Fruit fly (Drosophila melanogaster) whole organism, embryonic: ENCODE data around the gene CG14618.

Experiments used
- Abd-B ChIP-seq: fragments of 200-800 bp; sonication (Bioruptor generic); optimal IDR thresholded peaks from 2 replicates; lab custom pipeline; 2018; ENCODE audit warnings: missing biosample characterization, mild to moderate bottlenecking, missing genetic modification characterization, moderate library complexity
- Bdp1 ChIP-seq: fragments of 200-800 bp; sonication (Bioruptor generic); optimal IDR thresholded peaks from 3 replicates; lab custom pipeline; 2016; ENCODE audit warnings: missing biosample characterization, missing genetic modification characterization
- CG10979 ChIP-seq: fragments of 200-800 bp; sonication (Bioruptor generic); optimal IDR thresholded peaks from 2 replicates; lab custom pipeline; 2018; ENCODE audit warnings: missing biosample characterization, mild to moderate bottlenecking, missing genetic modification characterization, moderate library complexity
- CG13287 ChIP-seq: fragments of 200-800 bp; sonication (Bioruptor generic); IDR thresholded peaks from 2 replicates; pipeline ENCODE4 v1.3.6; 2022; ENCODE audit warnings: missing biosample characterization, missing genetic modification characterization; ENCODE audit not compliant: partially characterized antibody
- CG13424 ChIP-seq: fragments of 200-800 bp; sonication (Bioruptor generic); optimal IDR thresholded peaks from 2 replicates; lab custom pipeline; 2019; ENCODE audit warnings: missing biosample characterization, mild to moderate bottlenecking, missing genetic modification characterization, moderate library complexity
- CG15514 ChIP-seq: fragments of 200-800 bp; sonication (Bioruptor generic); optimal IDR thresholded peaks from 3 replicates; lab custom pipeline; 2017; ENCODE audit warnings: missing biosample characterization, missing genetic modification characterization, mild to moderate bottlenecking, moderate library complexity, missing genetic modification reagents
- CG15696 ChIP-seq: fragments of 200-800 bp; sonication (Bioruptor generic); optimal IDR thresholded peaks from 2 replicates; lab custom pipeline; 2019; ENCODE audit warnings: missing biosample characterization, mild to moderate bottlenecking, missing genetic modification characterization, moderate library complexity
- CG17385 ChIP-seq: fragments of 200-800 bp; sonication (Bioruptor generic); optimal IDR thresholded peaks from 3 replicates; lab custom pipeline; 2018; ENCODE audit warnings: missing biosample characterization, mild to moderate bottlenecking, missing genetic modification characterization
- CG17568 ChIP-seq: fragments of 200-800 bp; sonication (Bioruptor generic); optimal IDR thresholded peaks from 2 replicates; lab custom pipeline; 2018; ENCODE audit warnings: missing biosample characterization, mild to moderate bottlenecking, missing genetic modification characterization, moderate library complexity
- CG17802 ChIP-seq: fragments of 200-800 bp; sonication (Bioruptor generic); optimal IDR thresholded peaks from 2 replicates; lab custom pipeline; 2018; ENCODE audit warnings: missing biosample characterization, mild to moderate bottlenecking, missing genetic modification characterization, moderate library complexity
- CG17912 ChIP-seq: fragments of 200-800 bp; sonication (Bioruptor generic); optimal IDR thresholded peaks from 2 replicates; lab custom pipeline; 2018; ENCODE audit warnings: missing biosample characterization, mild to moderate bottlenecking, missing genetic modification characterization
- CG18262 ChIP-seq: fragments of 200-800 bp; optimal IDR thresholded peaks from 3 replicates; lab custom pipeline; 2019; ENCODE audit warnings: missing biosample characterization, mild to moderate bottlenecking, missing genetic modification characterization, moderate library complexity
- CG2199 ChIP-seq: fragments of 200-800 bp; sonication (Bioruptor generic); IDR thresholded peaks from 3 replicates; pipeline ENCODE4 v1.3.6; 2022; ENCODE audit warnings: missing biosample characterization, missing genetic modification characterization
- CG31441 ChIP-seq: fragments of 200-800 bp; sonication (Bioruptor generic); IDR thresholded peaks from 2 replicates; pipeline ENCODE4 v1.3.6; 2022; ENCODE audit warnings: missing biosample characterization, missing genetic modification characterization
- CG3407 ChIP-seq: fragments of 200-800 bp; sonication (Bioruptor generic); optimal IDR thresholded peaks from 2 replicates; lab custom pipeline; 2018; ENCODE audit warnings: missing biosample characterization, mild to moderate bottlenecking, missing genetic modification characterization
- CG4424 ChIP-seq: fragments of 200-800 bp; sonication (Bioruptor generic); optimal IDR thresholded peaks from 3 replicates; lab custom pipeline; 2016; ENCODE audit warnings: missing biosample characterization, missing genetic modification characterization
- CG4820 ChIP-seq: fragments of 200-800 bp; sonication (Bioruptor generic); optimal IDR thresholded peaks from 3 replicates; lab custom pipeline; 2016; ENCODE audit warnings: missing biosample characterization, missing genetic modification characterization
- CG6689 ChIP-seq: fragments of 200-800 bp; sonication (Bioruptor generic); IDR thresholded peaks from 2 replicates; pipeline ENCODE4 v1.3.6; 2022; ENCODE audit warnings: missing biosample characterization, missing genetic modification characterization
- CG7839 ChIP-seq: fragments of 200-800 bp; sonication (Bioruptor generic); optimal IDR thresholded peaks from 3 replicates; lab custom pipeline; 2018; ENCODE audit warnings: missing biosample characterization, mild to moderate bottlenecking, missing genetic modification characterization, moderate library complexity
- CG8388 ChIP-seq: fragments of 200-800 bp; sonication (Bioruptor generic); optimal IDR thresholded peaks from 2 replicates; lab custom pipeline; 2019; ENCODE audit warnings: missing biosample characterization, mild to moderate bottlenecking, missing genetic modification characterization, moderate library complexity
- CG9876 ChIP-seq: fragments of 200-800 bp; sonication (Bioruptor generic); optimal IDR thresholded peaks from 2 replicates; lab custom pipeline; 2016; ENCODE audit warnings: missing biosample characterization, missing genetic modification characterization
- CoRest ChIP-seq: fragments of 200-800 bp; sonication (Bioruptor generic); optimal IDR thresholded peaks from 3 replicates; lab custom pipeline; 2018; ENCODE audit warnings: missing biosample characterization, mild to moderate bottlenecking, missing genetic modification characterization, moderate library complexity
- D ChIP-seq, 2 experiments: fragments of 200-800 bp in 1 of 2; fragments of >200 bp in 1 of 2; sonication (Bioruptor generic) in 1 of 2; optimal IDR thresholded peaks; 2 replicates in 1 of 2; 3 replicates in 1 of 2; lab custom pipeline; 2017; ENCODE audit warnings: mild to moderate bottlenecking in 1 of 2, missing biosample characterization in 1 of 2, missing genetic modification characterization in 1 of 2, missing genetic modification reagents in 1 of 2
- Drgx ChIP-seq: fragments of 200-800 bp; sonication (Bioruptor generic); IDR thresholded peaks from 2 replicates; pipeline ENCODE4 v1.3.6; 2022; ENCODE audit warnings: missing biosample characterization, missing genetic modification characterization
- Eip74EF ChIP-seq, 2 experiments: fragments of 200-800 bp in 1 of 2; fragments of >200 bp in 1 of 2; sonication (Bioruptor generic) in 1 of 2; optimal IDR thresholded peaks; 2 replicates each; lab custom pipeline; 2017 to 2019; ENCODE audit warnings: missing biosample characterization in 2 of 2, missing genetic modification characterization in 2 of 2, mild to moderate bottlenecking in 1 of 2, moderate library complexity in 1 of 2
- Ets65A ChIP-seq: fragments of 200-800 bp; sonication (Bioruptor generic); peaks from one replicate; lab custom pipeline; 2016; ENCODE audit warnings: missing biosample characterization, missing genetic modification characterization
- Mrtf ChIP-seq: fragments of 200-800 bp; sonication (Bioruptor generic); IDR thresholded peaks from 3 replicates; pipeline ENCODE4 v1.3.6; 2022; ENCODE audit warnings: missing biosample characterization, missing genetic modification characterization
- Scr ChIP-seq: fragments of 200-800 bp; sonication (Bioruptor generic); IDR thresholded peaks from 2 replicates; pipeline ENCODE4 v1.3.6; 2022; ENCODE audit warnings: missing biosample characterization, missing genetic modification characterization; ENCODE audit not compliant: partially characterized antibody
- ara ChIP-seq: fragments of 200-800 bp; sonication (Bioruptor generic); IDR thresholded peaks from 2 replicates; pipeline ENCODE4 v1.3.6; 2022; ENCODE audit warnings: missing biosample characterization, missing genetic modification characterization
- az2 ChIP-seq: fragments of 200-800 bp; sonication (Bioruptor generic); optimal IDR thresholded peaks from 3 replicates; lab custom pipeline; 2016; ENCODE audit warnings: missing biosample characterization, missing genetic modification characterization
- bab2 ChIP-seq: fragments of 200-800 bp; sonication (Bioruptor generic); optimal IDR thresholded peaks from 2 replicates; lab custom pipeline; 2016; ENCODE audit warnings: missing biosample characterization, missing genetic modification characterization
- bcd ChIP-seq: fragments of 200-800 bp; sonication (Bioruptor generic); optimal IDR thresholded peaks from 2 replicates; lab custom pipeline; 2017; ENCODE audit warnings: missing biosample characterization, mild to moderate bottlenecking, missing genetic modification characterization
- cg ChIP-seq: fragments of 200-800 bp; sonication (Bioruptor generic); optimal IDR thresholded peaks from 3 replicates; lab custom pipeline; 2019; ENCODE audit warnings: missing biosample characterization, mild to moderate bottlenecking, missing genetic modification characterization, moderate library complexity
- dmrt99B ChIP-seq: fragments of 200-800 bp; sonication (Bioruptor generic); optimal IDR thresholded peaks from 2 replicates; lab custom pipeline; 2018; ENCODE audit warnings: missing biosample characterization, mild to moderate bottlenecking, missing genetic modification characterization, moderate library complexity
- dysf ChIP-seq: fragments of 200-800 bp; sonication (Bioruptor generic); IDR thresholded peaks from 3 replicates; pipeline ENCODE4 v1.3.6; 2022; ENCODE audit warnings: missing biosample characterization, missing genetic modification characterization
- esg ChIP-seq: fragments of 200-800 bp; sonication (Bioruptor generic); conservative IDR thresholded peaks from 2 replicates; pipeline ENCODE4 v1.3.6; 2022; ENCODE audit warnings: missing biosample characterization, missing genetic modification characterization
- ewg ChIP-seq: fragments of 200-800 bp; sonication (Bioruptor generic); optimal IDR thresholded peaks from 3 replicates; lab custom pipeline; 2017; ENCODE audit warnings: mild to moderate bottlenecking, missing biosample characterization, missing genetic modification reagents, missing genetic modification characterization
- fru ChIP-seq: fragments of >200 bp; optimal IDR thresholded peaks from 2 replicates; lab custom pipeline; 2017
- hbn ChIP-seq: fragments of 200-800 bp; sonication (Bioruptor generic); IDR thresholded peaks from 2 replicates; pipeline ENCODE4 v1.3.6; 2022; ENCODE audit warnings: missing biosample characterization, missing genetic modification characterization; ENCODE audit not compliant: partially characterized antibody
- hkb ChIP-seq, 2 experiments: fragments of 200-800 bp in 1 of 2; fragments of >200 bp in 1 of 2; sonication (Bioruptor generic) in 1 of 2; IDR thresholded peaks in 1 of 2; optimal IDR thresholded peaks in 1 of 2; 2 replicates each; pipeline versions ENCODE4 v1.3.6 to Lab custom; 2017 to 2022; ENCODE audit warnings: missing biosample characterization in 1 of 2, missing genetic modification characterization in 1 of 2
- nmo ChIP-seq: fragments of 200-800 bp; sonication (Bioruptor generic); optimal IDR thresholded peaks from 2 replicates; lab custom pipeline; 2018; ENCODE audit warnings: missing biosample characterization, mild to moderate bottlenecking, missing genetic modification characterization, moderate library complexity
- oc ChIP-seq: fragments of 200-800 bp; sonication (Bioruptor generic); optimal IDR thresholded peaks from 2 replicates; lab custom pipeline; 2018; ENCODE audit warnings: missing biosample characterization, mild to moderate bottlenecking, missing genetic modification characterization, moderate library complexity
- odd ChIP-seq: fragments of 200-800 bp; sonication (Bioruptor generic); optimal IDR thresholded peaks from 2 replicates; lab custom pipeline; 2017; ENCODE audit warnings: missing biosample characterization, mild to moderate bottlenecking, missing genetic modification characterization
- run ChIP-seq: fragments of 200-800 bp; sonication (Bioruptor generic); optimal IDR thresholded peaks from 3 replicates; lab custom pipeline; 2018; ENCODE audit warnings: missing biosample characterization, mild to moderate bottlenecking, missing genetic modification characterization
- sens ChIP-seq: fragments of 200-800 bp; sonication (Bioruptor generic); peaks from one replicate; lab custom pipeline; 2016; ENCODE audit warnings: missing biosample characterization, missing genetic modification characterization
- unc-4 ChIP-seq: fragments of 200-800 bp; sonication (Bioruptor generic); IDR thresholded peaks from 2 replicates; pipeline ENCODE4 v1.3.6; 2022; ENCODE audit warnings: missing biosample characterization, missing genetic modification characterization; ENCODE audit not compliant: partially characterized antibody
- wor ChIP-seq: fragments of 200-800 bp; sonication (Bioruptor generic); IDR thresholded peaks from 2 replicates; pipeline ENCODE4 v1.3.6; 2022; ENCODE audit warnings: missing biosample characterization, missing genetic modification characterization

CG14618 gene

dm6 chrX:22502225-22502624 lies 28.7 kb downstream of the CG14618 start:
- TF ChIP-seq ara (GFP tag; lab: Robert Waterston, UW) (no peak), fru (no peak), CG2199 (peak; percentile 100), cg (peak; percentile 47)

DNA sequence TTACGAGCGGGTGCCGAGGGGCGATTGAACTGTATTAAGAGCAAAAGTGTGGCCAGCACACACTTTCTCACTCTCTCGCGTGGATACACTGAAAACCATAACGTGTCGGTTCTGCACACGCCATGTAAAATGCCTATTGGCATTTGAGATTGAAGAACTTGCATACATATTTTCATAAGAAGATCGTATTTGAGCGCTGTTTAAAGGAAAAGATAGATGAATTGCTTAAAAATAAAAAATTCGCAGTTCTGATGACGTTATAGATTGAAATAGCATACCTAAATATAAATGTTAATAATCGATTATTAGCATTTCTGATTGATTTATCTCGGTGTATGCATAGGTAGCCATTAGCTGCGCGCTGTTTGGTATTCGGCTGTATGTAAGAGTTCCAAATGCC lies 35.6 kb downstream of the CG14618 start:
- peak; percentile 41 for TF ChIP-seq CG13424 (tag; lab: Kevin White, UChicago)
- TF ChIP-seq unc-4 (GFP tag; lab: Robert Waterston, UW), result no peak
- no peak for TF ChIP-seq odd (GFP tag; lab: Kevin White, UChicago)
- TF ChIP-seq bab2 (GFP tag; lab: Kevin White, UChicago), result peak; percentile 13
- TF ChIP-seq hkb (optimal IDR thresholded peaks at IDR 0.05; lab: Kevin White, UChicago), result no peak
- no peak for TF ChIP-seq hkb (GFP tag; IDR thresholded peaks at IDR 0.05; lab: Robert Waterston, UW)
- peak; percentile 61 for TF ChIP-seq dmrt99B (tag; lab: Kevin White, UChicago)
- TF ChIP-seq CG15696 (tag; lab: Kevin White, UChicago), result peak; percentile 5
- no peak for TF ChIP-seq CG15514
- no peak for TF ChIP-seq CG13287 (GFP tag; lab: Robert Waterston, UW)
- TF ChIP-seq wor (GFP tag; lab: Robert Waterston, UW), result 0 out of 2 replicates have a peak, but pooled peaks have one; percentile 33
- peak; percentile 18; the same call in 1 of the 2 replicates for TF ChIP-seq esg (GFP tag; lab: Robert Waterston, UW)
- peak; percentile 30 for TF ChIP-seq CoRest (tag; lab: Kevin White, UChicago)
- TF ChIP-seq ara (GFP tag; lab: Robert Waterston, UW), result 0 out of 2 replicates have a peak, but pooled peaks have one; percentile 32
- peak; percentile 42; the same call in 1 of the 2 replicates for TF ChIP-seq CG31441 (GFP tag; lab: Robert Waterston, UW)
- no peak for TF ChIP-seq oc (tag; lab: Kevin White, UChicago)
- TF ChIP-seq CG9876, result no peak
- no peak for TF ChIP-seq Drgx (GFP tag; lab: Robert Waterston, UW)
- peak in 1 of 2 experiments; percentile 20 for TF ChIP-seq Eip74EF (GFP tag; optimal IDR thresholded peaks at IDR 0.05; lab: Kevin White, UChicago)
- TF ChIP-seq CG18262 (tag; lab: Kevin White, UChicago), result peak; percentile 48
- peak; percentile 27 for TF ChIP-seq az2 (GFP tag; lab: Kevin White, UChicago)
- TF ChIP-seq CG8388, result peak; percentile 27
- TF ChIP-seq CG17385 (GFP tag; lab: Kevin White, UChicago), result peak; percentile 18
- no peak for TF ChIP-seq cg
- no peak for TF ChIP-seq CG17912
- TF ChIP-seq CG7839, result peak; percentile 50
- peak; percentile 51 for TF ChIP-seq CG10979
- 0 out of 3 replicates have a peak, but pooled peaks have one; percentile 32 for TF ChIP-seq Mrtf (GFP tag; lab: Robert Waterston, UW)
- TF ChIP-seq CG3407 (GFP tag; lab: Kevin White, UChicago), result peak; percentile 0
- TF ChIP-seq CG4424 (GFP tag; lab: Kevin White, UChicago), result peak; percentile 33
- no peak for TF ChIP-seq CG17802 (tag; lab: Kevin White, UChicago)
- peak; percentile 42 for TF ChIP-seq CG6689
- TF ChIP-seq CG4820 (GFP tag; lab: Kevin White, UChicago), result peak; percentile 37
- TF ChIP-seq hbn (GFP tag; lab: Robert Waterston, UW), result no peak
- no peak for TF ChIP-seq CG17568 (GFP tag; lab: Kevin White, UChicago)
- TF ChIP-seq ewg (GFP tag; lab: Kevin White, UChicago), result peak; percentile 25
- TF ChIP-seq Scr (GFP tag; lab: Robert Waterston, UW), result no peak
- peak; percentile 81 for TF ChIP-seq sens
- TF ChIP-seq Abd-B (GFP tag; lab: Kevin White, UChicago), result peak; percentile 28
- TF ChIP-seq Bdp1 (GFP tag; lab: Kevin White, UChicago), result no peak
- peak; percentile 26 for TF ChIP-seq bcd (GFP tag; lab: Kevin White, UChicago)
- TF ChIP-seq Ets65A, result peak; percentile 23
- peak; percentile 32; the same call in 2 of the 3 replicates for TF ChIP-seq dysf (GFP tag; lab: Robert Waterston, UW)
- TF ChIP-seq D (optimal IDR thresholded peaks at IDR 0.05; lab: Kevin White, UChicago), result no peak
- peak; percentile 34 for TF ChIP-seq D (GFP tag; optimal IDR thresholded peaks at IDR 0.05; lab: Kevin White, UChicago)
- TF ChIP-seq run, result no peak
- peak; percentile 65 for TF ChIP-seq nmo
